Fruit fly (Drosophila melanogaster): ENCODE measurements around the gene side-II.

DNA sequence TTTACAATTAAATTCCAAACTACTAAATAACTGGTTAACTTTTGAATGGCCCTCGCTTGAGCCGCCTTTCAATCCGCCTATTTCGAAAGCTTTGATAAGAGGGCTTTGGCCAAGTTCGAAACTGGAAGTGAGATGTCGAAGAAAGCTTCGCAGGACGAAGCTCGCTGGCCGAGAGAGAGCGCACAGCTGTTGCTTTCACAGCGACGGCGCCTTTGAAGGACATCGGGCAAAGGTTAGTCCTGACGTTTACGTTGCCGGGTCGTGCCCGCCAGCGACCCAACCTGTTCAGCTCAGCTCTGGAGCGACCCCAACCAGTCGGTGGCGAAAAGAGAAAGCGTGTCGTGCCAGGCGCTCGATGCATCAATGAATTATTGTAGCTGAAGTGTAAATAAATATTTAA, 39.7 kb upstream of the side-II start:
- TF ChIP-seq rn (GFP tag; IDR thresholded peaks at IDR 0.05) (no peak), Pif1B (GFP tag; optimal IDR thresholded peaks at IDR 0.05) (no peak), CG4496 (GFP tag; IDR thresholded peaks at IDR 0.05) (no peak), CG32121 (GFP tag; IDR thresholded peaks at IDR 0.05) (no peak), CG8159 (tag; optimal IDR thresholded peaks at IDR 0.05) (no peak), EcR (GFP tag; optimal IDR thresholded peaks at IDR 0.05) (no peak), Pif1A (GFP tag; optimal IDR thresholded peaks at IDR 0.05) (no peak), D1 (tag; optimal IDR thresholded peaks at IDR 0.05) (no peak), CG12605 (GFP tag; IDR thresholded peaks at IDR 0.05) (no peak), CG13204 (GFP tag; optimal IDR thresholded peaks at IDR 0.05) (no peak), gl (tag; optimal IDR thresholded peaks at IDR 0.05) (no peak)

Measured in whole organism, pupa.